Worm (Caenorhabditis elegans) whole organism, late embryonic: ENCODE results near the gene unc-71.
A peak's percentile ranks its signal among the peaks of the same experiment; 100 is the strongest.

Source experiments
- K02D7.2 ChIP-seq: sonication (generic microtip); optimal IDR thresholded peaks from 2 replicates; lab custom pipeline; 2017; ENCODE audit warnings: mild to moderate bottlenecking, missing genetic modification characterization, missing compliant biosample characterization
- T23F11.4 ChIP-seq: fragments of 200-800 bp; sonication (Bioruptor generic); optimal IDR thresholded peaks from 2 replicates; lab custom pipeline; 2018; ENCODE audit warnings: mild to moderate bottlenecking, missing genetic modification characterization, missing compliant biosample characterization
- Y22D7AL.16 ChIP-seq: sonication (generic microtip); optimal IDR thresholded peaks from 2 replicates; lab custom pipeline; 2016; ENCODE audit warnings: missing genetic modification characterization, missing compliant biosample characterization
- ceh-14 ChIP-seq: sonication (generic microtip); optimal IDR thresholded peaks from 2 replicates; lab custom pipeline; 2016; ENCODE audit warnings: missing genotype, missing genetic modification characterization, missing compliant biosample characterization
- ceh-18 ChIP-seq: sonication (generic microtip); optimal IDR thresholded peaks from 2 replicates; lab custom pipeline; 2016; ENCODE audit warnings: missing genetic modification characterization, missing compliant biosample characterization
- ceh-19 ChIP-seq: fragments of 200-800 bp; sonication (Bioruptor generic); optimal IDR thresholded peaks from 2 replicates; lab custom pipeline; 2018; ENCODE audit warnings: mild to moderate bottlenecking, missing genetic modification characterization, missing compliant biosample characterization
- ceh-24 ChIP-seq: sonication (generic microtip); optimal IDR thresholded peaks from 2 replicates; lab custom pipeline; 2016; ENCODE audit warnings: mild to moderate bottlenecking, missing genetic modification characterization, missing compliant biosample characterization
- ceh-30 ChIP-seq: fragments of 150-350 bp; optimal IDR thresholded peaks from 2 replicates; lab custom pipeline; 2014; ENCODE audit warnings: missing biosample characterization, missing genetic modification characterization
- ceh-31 ChIP-seq: sonication (generic microtip); optimal IDR thresholded peaks from 2 replicates; lab custom pipeline; 2016; ENCODE audit warnings: missing genetic modification characterization, missing compliant biosample characterization
- ceh-34 ChIP-seq: sonication (generic microtip); optimal IDR thresholded peaks from 2 replicates; lab custom pipeline; 2016; ENCODE audit warnings: mild to moderate bottlenecking, missing genetic modification characterization, missing compliant biosample characterization
- ceh-48 ChIP-seq: sonication (generic microtip); optimal IDR thresholded peaks from 2 replicates; lab custom pipeline; 2016; ENCODE audit warnings: missing genetic modification characterization, inconsistent platforms, missing compliant biosample characterization
- ceh-6 ChIP-seq: fragments of 200-800 bp; sonication (Bioruptor generic); optimal IDR thresholded peaks from 2 replicates; lab custom pipeline; 2018; ENCODE audit warnings: mild to moderate bottlenecking, missing genetic modification characterization, missing compliant biosample characterization
- ceh-9 ChIP-seq: sonication (generic microtip); optimal IDR thresholded peaks from 2 replicates; lab custom pipeline; 2016; ENCODE audit warnings: mild to moderate bottlenecking, missing genetic modification characterization, inconsistent platforms, missing compliant biosample characterization
- che-1 ChIP-seq: sonication (generic microtip); optimal IDR thresholded peaks from 2 replicates; lab custom pipeline; 2016; ENCODE audit warnings: mild to moderate bottlenecking, missing genetic modification characterization, missing compliant biosample characterization
- dve-1 ChIP-seq: sonication (generic microtip); optimal IDR thresholded peaks from 2 replicates; lab custom pipeline; 2017; ENCODE audit warnings: antibody characterized with exemption, mild to moderate bottlenecking, missing genetic modification characterization, missing compliant biosample characterization
- elt-2 ChIP-seq: sonication (generic microtip); optimal IDR thresholded peaks from 2 replicates; lab custom pipeline; 2016; ENCODE audit warnings: missing genetic modification reagents, missing genetic modification characterization, missing compliant biosample characterization
- ets-4 ChIP-seq: sonication (generic microtip); optimal IDR thresholded peaks from 2 replicates; lab custom pipeline; 2016; ENCODE audit warnings: missing genetic modification characterization, missing compliant biosample characterization
- gmeb-2 ChIP-seq: sonication (generic microtip); optimal IDR thresholded peaks from 2 replicates; lab custom pipeline; 2016; ENCODE audit warnings: missing genetic modification characterization, inconsistent platforms, missing compliant biosample characterization
- hlh-15 ChIP-seq: sonication (generic microtip); optimal IDR thresholded peaks from 2 replicates; lab custom pipeline; 2016; ENCODE audit warnings: missing genetic modification characterization, missing compliant biosample characterization
- hlh-6 ChIP-seq: sonication (generic microtip); optimal IDR thresholded peaks from 2 replicates; lab custom pipeline; 2016; ENCODE audit warnings: missing genotype, missing genetic modification characterization, missing compliant biosample characterization
- lim-6 ChIP-seq: sonication (generic microtip); optimal IDR thresholded peaks from 2 replicates; lab custom pipeline; 2016; ENCODE audit warnings: missing genetic modification characterization, missing compliant biosample characterization
- lin-11 ChIP-seq: fragments of 200-800 bp; sonication (Bioruptor generic); optimal IDR thresholded peaks from 2 replicates; lab custom pipeline; 2018; ENCODE audit warnings: mild to moderate bottlenecking, missing genetic modification characterization, missing compliant biosample characterization
- madf-2 ChIP-seq: sonication (generic microtip); optimal IDR thresholded peaks from 2 replicates; lab custom pipeline; 2017; ENCODE audit warnings: missing genetic modification characterization, missing compliant biosample characterization
- nfya-1 ChIP-seq: sonication (generic microtip); optimal IDR thresholded peaks from 2 replicates; lab custom pipeline; 2017; ENCODE audit warnings: missing genetic modification characterization, mild to moderate bottlenecking, missing compliant biosample characterization, antibody characterized with exemption, moderate library complexity
- nhr-232 ChIP-seq: sonication (generic microtip); optimal IDR thresholded peaks from 2 replicates; lab custom pipeline; 2016; ENCODE audit warnings: missing genetic modification characterization, missing compliant biosample characterization
- odd-2 ChIP-seq: sonication (generic microtip); optimal IDR thresholded peaks from 2 replicates; lab custom pipeline; 2017; ENCODE audit warnings: antibody characterized with exemption, mild to moderate bottlenecking, missing genetic modification characterization, missing compliant biosample characterization
- pha-2 ChIP-seq: sonication (generic microtip); optimal IDR thresholded peaks from 2 replicates; lab custom pipeline; 2017; ENCODE audit warnings: mild to moderate bottlenecking, missing genetic modification characterization, missing compliant biosample characterization
- pqm-1 ChIP-seq: sonication (generic microtip); optimal IDR thresholded peaks from 2 replicates; lab custom pipeline; 2016; ENCODE audit warnings: missing genetic modification characterization, missing compliant biosample characterization
- pros-1 ChIP-seq: fragments of 150-350 bp; optimal IDR thresholded peaks from 2 replicates; lab custom pipeline; 2014; ENCODE audit warnings: missing biosample characterization, missing genetic modification reagents, missing genetic modification characterization
- ref-2 ChIP-seq: sonication (generic microtip); optimal IDR thresholded peaks from 2 replicates; lab custom pipeline; 2016; ENCODE audit warnings: missing genetic modification characterization, missing compliant biosample characterization
- rnt-1 ChIP-seq: sonication (generic microtip); optimal IDR thresholded peaks from 2 replicates; lab custom pipeline; 2016; ENCODE audit warnings: missing genetic modification characterization, missing compliant biosample characterization
- sdc-2 ChIP-seq: sonication (generic microtip); optimal IDR thresholded peaks from 2 replicates; lab custom pipeline; 2016; ENCODE audit warnings: missing genotype, missing genetic modification characterization, missing compliant biosample characterization
- sox-4 ChIP-seq: sonication (generic microtip); optimal IDR thresholded peaks from 2 replicates; lab custom pipeline; 2017; ENCODE audit warnings: mild to moderate bottlenecking, missing genetic modification characterization, inconsistent platforms, missing compliant biosample characterization
- ttx-3 ChIP-seq: sonication (generic microtip); optimal IDR thresholded peaks from 2 replicates; lab custom pipeline; 2016; ENCODE audit warnings: missing genetic modification reagents, missing genetic modification characterization, missing compliant biosample characterization
- unc-42 ChIP-seq: sonication (generic microtip); optimal IDR thresholded peaks from 2 replicates; lab custom pipeline; 2016; ENCODE audit warnings: missing genotype, missing genetic modification characterization, missing compliant biosample characterization
- zip-5 ChIP-seq: sonication (generic microtip); optimal IDR thresholded peaks from 2 replicates; lab custom pipeline; 2016; ENCODE audit warnings: missing genetic modification characterization, missing compliant biosample characterization
- ztf-16 ChIP-seq: sonication (generic microtip); optimal IDR thresholded peaks from 2 replicates; lab custom pipeline; 2017; ENCODE audit warnings: missing genetic modification characterization, missing compliant biosample characterization

The unc-71 gene

ce11 chrIII:12891580-12891979, at the start of gene unc-71, which contains the start of gene Y37D8A.29:
Gene unc-71, minus strand, starts transcription at chrIII:12891738.
Gene Y37D8A.29, minus strand, starts transcription at chrIII:12891680.
- TF ChIP-seq ztf-16 (tag; lab: Kevin White, UChicago): no peak
- TF ChIP-seq sdc-2 (tag; lab: Kevin White, UChicago): no peak
- TF ChIP-seq ceh-14 (tag; lab: Kevin White, UChicago): no peak
- TF ChIP-seq nfya-1 (tag; lab: Kevin White, UChicago): no peak
- TF ChIP-seq madf-2 (tag; lab: Kevin White, UChicago): no peak
- no peak for TF ChIP-seq lin-11
- no peak for TF ChIP-seq ref-2 (tag; lab: Kevin White, UChicago)
- TF ChIP-seq dve-1 (tag; lab: Kevin White, UChicago): no peak
- TF ChIP-seq ceh-24 (tag; lab: Kevin White, UChicago): no peak

DNA sequence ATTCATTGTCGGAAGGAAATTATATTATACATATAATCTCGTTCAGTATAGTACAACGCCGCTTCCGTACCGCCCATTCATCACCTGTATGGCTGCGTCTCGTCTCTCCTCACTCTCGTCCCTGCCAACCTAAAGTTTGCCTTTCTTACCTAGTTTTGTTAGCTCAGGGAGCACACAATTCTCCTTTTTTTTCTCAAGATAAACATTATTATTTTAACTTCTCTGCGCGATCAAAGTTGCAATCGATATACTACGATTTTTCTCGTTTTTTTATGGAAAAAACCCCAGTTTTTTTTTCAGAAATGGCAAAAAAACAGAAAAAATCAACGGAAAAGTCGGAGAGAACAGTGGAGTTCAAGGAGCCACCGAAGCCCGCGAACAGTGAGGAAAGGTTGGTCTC, 42.9 kb upstream of the unc-71 start, which contains the start of gene epg-3:
TSS of gene epg-3 (plus strand) at position 301 of the 400 bp plus-strand sequence.
- no peak for TF ChIP-seq ceh-14 (tag; lab: Kevin White, UChicago)
- no peak for TF ChIP-seq hlh-15 (tag; lab: Kevin White, UChicago)
- TF ChIP-seq unc-42 (tag; lab: Kevin White, UChicago): no peak
- TF ChIP-seq Y22D7AL.16: no peak
- no peak for TF ChIP-seq gmeb-2 (tag; lab: Kevin White, UChicago)
- no peak for TF ChIP-seq ceh-6 (GFP tag; lab: Kevin White, UChicago)
- TF ChIP-seq ttx-3 (tag; lab: Kevin White, UChicago): no peak
- no peak for TF ChIP-seq ref-2 (tag; lab: Kevin White, UChicago)
- TF ChIP-seq K02D7.2 (tag; lab: Kevin White, UChicago): no peak
- no peak for TF ChIP-seq lim-6 (tag; lab: Kevin White, UChicago)

ce11 chrIII:12932776-12933175, 41.2 kb upstream of the unc-71 start:
- no peak for TF ChIP-seq elt-2 (tag; lab: Kevin White, UChicago)
- no peak for TF ChIP-seq zip-5 (tag; lab: Kevin White, UChicago)
- no peak for TF ChIP-seq ceh-18 (tag; lab: Kevin White, UChicago)
- TF ChIP-seq odd-2 (tag; lab: Kevin White, UChicago): no peak
- TF ChIP-seq lim-6 (tag; lab: Kevin White, UChicago): no peak
- no peak for TF ChIP-seq T23F11.4 (GFP tag; lab: Kevin White, UChicago)
- no peak for TF ChIP-seq nhr-232 (tag; lab: Kevin White, UChicago)
- TF ChIP-seq pqm-1 (tag; lab: Kevin White, UChicago): no peak
- no peak for TF ChIP-seq pros-1 (tag; lab: Kevin White, UChicago)
- TF ChIP-seq rnt-1 (tag; lab: Kevin White, UChicago): no peak
- TF ChIP-seq ceh-9 (tag; lab: Kevin White, UChicago): no peak

- TF ChIP-seq ceh-30 (tag; lab: Kevin White, UChicago): no peak
- TF ChIP-seq nfya-1 (tag; lab: Kevin White, UChicago): peak; percentile 32
- peak; percentile 59 for TF ChIP-seq K02D7.2 (tag; lab: Kevin White, UChicago)
- peak; percentile 6 for TF ChIP-seq ceh-31 (tag; lab: Kevin White, UChicago)
- TF ChIP-seq ceh-34 (tag; lab: Kevin White, UChicago): peak; percentile 2
- no peak for TF ChIP-seq rnt-1 (tag; lab: Kevin White, UChicago)
- no peak for TF ChIP-seq che-1 (tag; lab: Kevin White, UChicago)
These were observed 40.4 kb upstream of the unc-71 start, which contains the start of gene rbm-7 for ce11 chrIII:12931786-12932427. Gene rbm-7, minus strand, starts transcription at chrIII:12931867.

DNA sequence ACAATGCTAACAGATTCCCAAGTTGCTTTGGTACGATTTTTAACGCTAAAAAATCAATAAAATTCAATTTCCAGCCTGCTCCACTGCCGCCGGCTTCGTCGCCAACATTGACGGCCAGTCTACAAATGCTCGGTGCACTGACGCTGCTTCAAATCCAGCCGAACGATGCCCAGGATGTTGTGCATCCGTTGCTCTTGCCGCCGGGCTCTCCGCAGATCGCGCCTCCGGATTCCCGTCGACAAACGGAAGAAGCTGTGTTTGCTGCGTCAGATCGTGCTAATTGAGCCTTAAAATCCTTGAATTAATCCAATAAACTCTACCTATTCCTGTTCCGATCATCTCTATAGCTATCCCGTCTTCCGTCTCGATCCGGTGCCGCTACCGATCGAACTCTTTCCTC, 39.6 kb upstream of the unc-71 start:
- TF ChIP-seq ceh-30 (tag; lab: Kevin White, UChicago) (no peak), nfya-1 (tag; lab: Kevin White, UChicago) (no peak), odd-2 (tag; lab: Kevin White, UChicago) (no peak), ceh-19 (GFP tag; lab: Kevin White, UChicago) (no peak), nhr-232 (tag; lab: Kevin White, UChicago) (no peak), ceh-48 (tag; lab: Kevin White, UChicago) (no peak), ets-4 (tag; lab: Kevin White, UChicago) (no peak), pha-2 (tag; lab: Kevin White, UChicago) (no peak), ceh-31 (tag; lab: Kevin White, UChicago) (no peak), hlh-6 (tag; lab: Kevin White, UChicago) (no peak), unc-42 (tag; lab: Kevin White, UChicago) (no peak), sdc-2 (tag; lab: Kevin White, UChicago) (no peak), sox-4 (no peak), hlh-15 (tag; lab: Kevin White, UChicago) (no peak)
- TF ChIP-seq, all 69 proteins: peak for 0
